Fruit fly (Drosophila melanogaster): ENCODE results near the gene CG11755.
A peak's percentile ranks its signal among the peaks of the same experiment; 100 is the strongest.

Gene CG11755

DNA sequence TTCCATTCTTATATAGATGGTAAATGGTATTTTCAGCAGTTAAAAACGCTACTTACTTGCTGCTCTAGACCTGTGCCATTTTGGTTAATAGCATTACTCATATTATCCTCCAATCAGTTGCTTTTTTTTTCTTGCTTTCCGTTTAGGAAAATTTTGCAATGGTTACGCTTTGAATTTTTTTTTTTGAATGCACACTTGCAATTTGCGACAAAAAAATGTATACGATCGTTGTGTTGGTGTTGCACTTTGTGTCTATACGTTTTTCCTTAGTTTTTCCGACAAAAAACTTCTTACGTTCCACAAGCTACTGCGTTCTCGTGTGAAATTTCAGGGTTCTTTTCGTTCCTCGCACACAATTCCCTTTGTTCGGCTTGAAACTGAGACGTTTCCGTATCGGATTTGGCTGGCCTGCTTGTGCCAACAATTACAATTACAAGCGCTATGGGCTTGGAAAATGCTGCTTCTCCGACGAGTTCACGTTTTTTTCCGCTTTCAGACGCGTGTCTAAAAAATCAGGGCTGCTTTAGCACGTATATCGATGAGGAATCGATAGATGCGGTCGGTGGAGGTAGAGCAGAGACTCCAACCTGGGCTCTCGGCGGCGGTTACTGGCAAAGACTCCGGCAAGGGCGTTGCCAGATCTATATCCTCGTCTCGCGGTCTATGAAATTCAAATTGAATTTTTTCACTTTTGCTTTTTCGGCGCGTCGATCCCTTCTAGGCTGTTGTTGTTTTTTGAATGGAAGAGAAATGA, 16.6 kb upstream of the CG11755 start (continued):
- TF ChIP-seq CG13287 (GFP tag; IDR thresholded peaks at IDR 0.05; ENCODE audit: partially characterized antibody) (peak; percentile 88), CG11085 (GFP tag; IDR thresholded peaks at IDR 0.05) (no peak), amos (GFP tag; IDR thresholded peaks at IDR 0.05; ENCODE audit: partially characterized antibody) (peak; percentile 96), pita (GFP tag; optimal IDR thresholded peaks at IDR 0.05) (peak; percentile 88), CG10431 (GFP tag; optimal IDR thresholded peaks at IDR 0.05) (no peak), gt (GFP tag; IDR thresholded peaks at IDR 0.05) (no peak), al (GFP tag; IDR thresholded peaks at IDR 0.05) (no peak), CG31441 (GFP tag; IDR thresholded peaks at IDR 0.05) (no peak; the same call in 1 of the 2 replicates), tgo (GFP tag; IDR thresholded peaks at IDR 0.05) (peak; percentile 30; the same call in 1 of the 3 replicates), CG13624 (GFP tag; optimal IDR thresholded peaks at IDR 0.05) (peak; percentile 73), ttk (GFP tag; IDR thresholded peaks at IDR 0.05) (0 out of 2 replicates have a peak, but pooled peaks have one; percentile 5), corto (GFP tag; optimal IDR thresholded peaks at IDR 0.05) (no peak), exex (tag; optimal IDR thresholded peaks at IDR 0.05) (no peak), Fer1 (GFP tag; optimal IDR thresholded peaks at IDR 0.05) (peak; percentile 61), HLH54F (GFP tag; optimal IDR thresholded peaks at IDR 0.05) (peak; percentile 12), CG7372 (GFP tag; IDR thresholded peaks at IDR 0.05) (no peak), CG32767 (GFP tag; IDR thresholded peaks at IDR 0.05) (peak; percentile 47), CG8089 (GFP tag; optimal IDR thresholded peaks at IDR 0.05) (no peak), pzg (GFP tag; optimal IDR thresholded peaks at IDR 0.05) (peak; percentile 99), trh (GFP tag; optimal IDR thresholded peaks at IDR 0.05) (no peak), CoRest (tag; optimal IDR thresholded peaks at IDR 0.05) (peak; percentile 60), nerfin-2 (GFP tag; IDR thresholded peaks at IDR 0.05; ENCODE audit: partially characterized antibody) (peak; percentile 60), sug (tag; optimal IDR thresholded peaks at IDR 0.05) (peak; percentile 64), wdn (GFP tag; IDR thresholded peaks at IDR 0.05) (no peak), CG13123 (GFP tag; optimal IDR thresholded peaks at IDR 0.05) (no peak), CG2875 (GFP tag; optimal IDR thresholded peaks at IDR 0.05) (peak; percentile 40), bigmax (GFP tag; optimal IDR thresholded peaks at IDR 0.05) (peak; percentile 47), kay (GFP tag; optimal IDR thresholded peaks at IDR 0.05) (no peak), CG11696 (GFP tag; IDR thresholded peaks at IDR 0.05) (no peak), CG15696 (tag; optimal IDR thresholded peaks at IDR 0.05) (no peak), fd64A (GFP tag; optimal IDR thresholded peaks at IDR 0.05) (no peak), Xrp1 (GFP tag; IDR thresholded peaks at IDR 0.05) (no peak), CG42726 (GFP tag; IDR thresholded peaks at IDR 0.05; ENCODE audit: partially characterized antibody) (peak; percentile 95), CG34376 (GFP tag; optimal IDR thresholded peaks at IDR 0.05) (peak; percentile 57), ERR (GFP tag; optimal IDR thresholded peaks at IDR 0.05) (peak; percentile 61), Blimp-1 (GFP tag; optimal IDR thresholded peaks at IDR 0.05) (peak; percentile 86), CG10274 (GFP tag; optimal IDR thresholded peaks at IDR 0.05) (no peak), sens (GFP tag) (peak; percentile 93), tio (GFP tag; optimal IDR thresholded peaks at IDR 0.05) (no peak), tap (tag; optimal IDR thresholded peaks at IDR 0.05) (no peak), lilli (GFP tag; optimal IDR thresholded peaks at IDR 0.05) (peak; percentile 47), nerfin-1 (tag; optimal IDR thresholded peaks at IDR 0.05) (peak; percentile 39), bab2 (GFP tag; optimal IDR thresholded peaks at IDR 0.05) (no peak), Dip3 (GFP tag; optimal IDR thresholded peaks at IDR 0.05) (peak; percentile 27), CG6854 (GFP tag; optimal IDR thresholded peaks at IDR 0.05) (no peak), Mrtf (GFP tag; IDR thresholded peaks at IDR 0.05) (no peak), CG9727 (GFP tag; optimal IDR thresholded peaks at IDR 0.05) (peak; percentile 38), H15 (GFP tag; IDR thresholded peaks at IDR 0.05) (0 out of 3 replicates have a peak, but pooled peaks have one; percentile 6), Dek (tag; optimal IDR thresholded peaks at IDR 0.05) (peak; percentile 15), Spps (tag; optimal IDR thresholded peaks at IDR 0.05) (no peak)

Data from whole organism, embryonic.